Fruit fly (Drosophila melanogaster): ENCODE results near the gene CG42587.

dm6 chr2L:14784498-14784897 lies 39.5 kb upstream of the CG42587 start, which contains the start of gene CG18636:
- TF ChIP-seq CG8478 (optimal IDR thresholded peaks at IDR 0.05) (no peak), CTCF (optimal IDR thresholded peaks at IDR 0.05) (no peak)
